Fruit fly (Drosophila melanogaster) whole organism, prepupa: ENCODE data around the gene Cerk.

Source experiments
- Blimp-1 ChIP-seq: fragments of 200-800 bp; sonication (Bioruptor generic); optimal IDR thresholded peaks from 3 replicates; lab custom pipeline; 2017; ENCODE audit warnings: missing biosample characterization, missing genetic modification characterization, mild to moderate bottlenecking, moderate library complexity, missing genetic modification reagents
- CG10631 ChIP-seq: fragments of 200-800 bp; sonication (Bioruptor generic); optimal IDR thresholded peaks from 2 replicates; lab custom pipeline; 2016; ENCODE audit warnings: missing biosample characterization, missing genetic modification characterization
- CG10669 ChIP-seq: fragments of 200-800 bp; sonication (Bioruptor generic); optimal IDR thresholded peaks from 3 replicates; lab custom pipeline; 2018; ENCODE audit warnings: missing biosample characterization, mild to moderate bottlenecking, missing genetic modification characterization, moderate library complexity
- CG11902 ChIP-seq: fragments of 200-800 bp; sonication (Bioruptor generic); optimal IDR thresholded peaks from 3 replicates; lab custom pipeline; 2016; ENCODE audit warnings: missing biosample characterization, missing genetic modification characterization
- CG15336 ChIP-seq: fragments of 200-800 bp; sonication (Bioruptor generic); IDR thresholded peaks from 2 replicates; pipeline ENCODE4 v1.3.6; 2022; ENCODE audit warnings: missing biosample characterization, missing genetic modification characterization
- CG1621 ChIP-seq: fragments of 200-800 bp; sonication (Bioruptor generic); optimal IDR thresholded peaks from 3 replicates; lab custom pipeline; 2018; ENCODE audit warnings: missing biosample characterization, mild to moderate bottlenecking, missing genetic modification characterization
- CG3032 ChIP-seq: fragments of 200-800 bp; optimal IDR thresholded peaks from 2 replicates; lab custom pipeline; 2019; ENCODE audit warnings: missing biosample characterization, mild to moderate bottlenecking, missing genetic modification characterization, moderate library complexity
- CG31627 ChIP-seq: fragments of 200-800 bp; sonication (Bioruptor generic); optimal IDR thresholded peaks from 3 replicates; lab custom pipeline; 2016; ENCODE audit warnings: missing biosample characterization, missing genetic modification characterization
- CG32006 ChIP-seq: fragments of 200-800 bp; sonication (Bioruptor generic); optimal IDR thresholded peaks from 3 replicates; lab custom pipeline; 2017; ENCODE audit warnings: missing biosample characterization, mild to moderate bottlenecking, missing genetic modification characterization
- CG3919 ChIP-seq: fragments of 200-800 bp; sonication (Bioruptor generic); optimal IDR thresholded peaks from 3 replicates; lab custom pipeline; 2016; ENCODE audit warnings: missing biosample characterization, missing genetic modification characterization
- CG4318 ChIP-seq: fragments of 200-800 bp; sonication (Bioruptor generic); optimal IDR thresholded peaks from 3 replicates; lab custom pipeline; 2017; ENCODE audit warnings: missing biosample characterization, mild to moderate bottlenecking, missing genetic modification characterization
- CG6276 ChIP-seq: fragments of 200-800 bp; sonication (Bioruptor generic); optimal IDR thresholded peaks from 2 replicates; lab custom pipeline; 2017; ENCODE audit warnings: missing biosample characterization, mild to moderate bottlenecking, missing genetic modification characterization
- CG8119 ChIP-seq: fragments of 200-800 bp; sonication (Bioruptor generic); IDR thresholded peaks from 3 replicates; pipeline ENCODE4 v1.3.6; 2022; ENCODE audit warnings: missing biosample characterization, missing genetic modification characterization
- Eip75B ChIP-seq: fragments of 200-800 bp; sonication (Bioruptor generic); optimal IDR thresholded peaks from 3 replicates; lab custom pipeline; 2016; ENCODE audit warnings: missing biosample characterization, missing genetic modification characterization
- Eip78C ChIP-seq: fragments of 200-800 bp; sonication (Bioruptor generic); peaks from one replicate; lab custom pipeline; 2016; ENCODE audit warnings: missing biosample characterization, missing genetic modification characterization
- Ets21C ChIP-seq: fragments of 200-800 bp; sonication (Bioruptor generic); optimal IDR thresholded peaks from 3 replicates; lab custom pipeline; 2016; ENCODE audit warnings: missing biosample characterization, missing genetic modification characterization
- Ets96B ChIP-seq: fragments of 200-800 bp; optimal IDR thresholded peaks from 2 replicates; lab custom pipeline; 2019; ENCODE audit warnings: missing biosample characterization, mild to moderate bottlenecking, missing genetic modification characterization, moderate library complexity
- Hr38 ChIP-seq: sonication (Bioruptor generic); optimal IDR thresholded peaks from 2 replicates; lab custom pipeline; 2016; ENCODE audit warnings: missing biosample characterization, missing genetic modification characterization
- Hr39 ChIP-seq: fragments of 200-800 bp; sonication (Bioruptor generic); optimal IDR thresholded peaks from 2 replicates; lab custom pipeline; 2016; ENCODE audit warnings: missing biosample characterization, missing genetic modification characterization
- Hr4 ChIP-seq: fragments of 200-800 bp; sonication (Bioruptor generic); optimal IDR thresholded peaks from 3 replicates; lab custom pipeline; 2016; ENCODE audit warnings: missing biosample characterization, missing genetic modification characterization
- Lpt ChIP-seq: fragments of 200-800 bp; sonication (Bioruptor generic); optimal IDR thresholded peaks from 3 replicates; lab custom pipeline; 2016; ENCODE audit warnings: missing biosample characterization, missing genetic modification characterization
- Smox ChIP-seq: fragments of 200-800 bp; sonication (Bioruptor generic); optimal IDR thresholded peaks from 3 replicates; lab custom pipeline; 2016; ENCODE audit warnings: missing biosample characterization, missing genetic modification characterization
- Sox102F ChIP-seq: fragments of 200-800 bp; sonication (Bioruptor generic); optimal IDR thresholded peaks from 2 replicates; lab custom pipeline; 2016; ENCODE audit warnings: missing biosample characterization, mild to moderate bottlenecking, missing genetic modification characterization
- Sox14 ChIP-seq: fragments of 200-800 bp; sonication (Bioruptor generic); optimal IDR thresholded peaks from 3 replicates; lab custom pipeline; 2016; ENCODE audit warnings: missing biosample characterization, missing genetic modification characterization
- achi ChIP-seq: fragments of 200-800 bp; sonication (Bioruptor generic); optimal IDR thresholded peaks from 3 replicates; lab custom pipeline; 2016; ENCODE audit warnings: missing biosample characterization, missing genetic modification characterization
- cyc ChIP-seq: fragments of 200-800 bp; sonication (Bioruptor generic); optimal IDR thresholded peaks from 3 replicates; lab custom pipeline; 2016; ENCODE audit warnings: missing biosample characterization, missing genetic modification characterization
- eg ChIP-seq: fragments of 200-800 bp; sonication (Bioruptor generic); IDR thresholded peaks from 3 replicates; pipeline ENCODE4 v1.3.6; 2022; ENCODE audit warnings: missing biosample characterization, missing genetic modification characterization
- esn ChIP-seq: fragments of 200-800 bp; sonication (Bioruptor generic); optimal IDR thresholded peaks from 2 replicates; lab custom pipeline; 2016; ENCODE audit warnings: missing biosample characterization, mild to moderate bottlenecking, missing genetic modification characterization, moderate library complexity
- fd59A ChIP-seq: fragments of 200-800 bp; sonication (Bioruptor generic); optimal IDR thresholded peaks from 2 replicates; lab custom pipeline; 2017; ENCODE audit warnings: missing biosample characterization, mild to moderate bottlenecking, missing genetic modification characterization, missing genetic modification reagents
- fkh ChIP-seq: fragments of 200-800 bp; sonication (Bioruptor generic); optimal IDR thresholded peaks from 3 replicates; lab custom pipeline; 2017; ENCODE audit warnings: missing biosample characterization, mild to moderate bottlenecking, missing genetic modification characterization, moderate library complexity
- net ChIP-seq: fragments of 200-800 bp; sonication (Bioruptor generic); optimal IDR thresholded peaks from 3 replicates; lab custom pipeline; 2016; ENCODE audit warnings: missing biosample characterization, missing genetic modification characterization
- pdm3 ChIP-seq: fragments of 200-800 bp; sonication (Bioruptor generic); optimal IDR thresholded peaks from 3 replicates; lab custom pipeline; 2016; ENCODE audit warnings: missing biosample characterization, missing genetic modification characterization
- salr ChIP-seq, 2 experiments: fragments of 200-800 bp; sonication (Bioruptor generic); optimal IDR thresholded peaks; 3 replicates each; lab custom pipeline; 2016 to 2018; ENCODE audit warnings: missing biosample characterization in 2 of 2, missing genetic modification characterization in 2 of 2, mild to moderate bottlenecking in 1 of 2
- spab ChIP-seq: fragments of 200-800 bp; sonication (Bioruptor generic); optimal IDR thresholded peaks from 2 replicates; lab custom pipeline; 2017; ENCODE audit warnings: missing biosample characterization, mild to moderate bottlenecking, missing genetic modification characterization, missing genetic modification reagents
- ss ChIP-seq, 2 experiments: fragments of 200-800 bp; sonication (Bioruptor generic); optimal IDR thresholded peaks; 2 replicates in 1 of 2; 3 replicates in 1 of 2; lab custom pipeline; 2017 to 2018; ENCODE audit warnings: mild to moderate bottlenecking in 2 of 2, missing biosample characterization in 2 of 2, missing genetic modification characterization in 2 of 2, moderate library complexity in 1 of 2
- svp ChIP-seq: fragments of 200-800 bp; sonication (Bioruptor generic); peaks from one replicate; lab custom pipeline; 2016; ENCODE audit warnings: missing biosample characterization, missing genetic modification characterization
- topi ChIP-seq: fragments of 200-800 bp; sonication (Bioruptor generic); optimal IDR thresholded peaks from 3 replicates; lab custom pipeline; 2016; ENCODE audit warnings: missing biosample characterization, missing genetic modification characterization
- vri ChIP-seq: fragments of 200-800 bp; sonication (Bioruptor generic); optimal IDR thresholded peaks from 3 replicates; lab custom pipeline; 2016; ENCODE audit warnings: missing biosample characterization, mild to moderate bottlenecking, missing genetic modification characterization

The Cerk gene

DNA sequence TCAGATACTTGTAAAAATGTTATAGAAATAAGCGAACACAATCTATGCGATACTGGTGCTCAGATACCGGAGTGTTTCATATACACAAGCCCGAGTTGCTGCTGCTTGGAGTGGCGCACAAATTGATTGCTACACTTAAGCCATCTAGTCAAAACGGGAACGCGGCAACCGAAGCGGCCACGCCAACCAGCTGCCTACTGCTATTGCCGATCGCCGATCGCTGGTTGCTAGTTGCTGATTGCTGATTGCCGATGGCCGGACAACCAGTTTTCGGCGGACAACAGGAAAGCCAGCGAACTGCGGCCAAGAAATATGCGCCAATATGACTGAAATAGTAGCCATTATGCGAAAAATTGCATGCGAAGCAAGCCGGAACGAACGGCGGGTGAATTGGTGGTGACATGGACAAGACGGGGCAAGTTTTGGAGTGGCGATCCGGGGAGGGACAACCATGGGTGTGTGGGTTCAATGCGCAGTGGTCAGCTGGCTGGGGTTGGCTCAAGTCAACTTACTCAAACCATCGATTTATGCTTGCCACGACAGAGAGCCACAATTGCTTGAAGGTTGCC lies 22.1 kb upstream of the Cerk start:
- TF ChIP-seq eg (GFP tag; lab: Robert Waterston, UW) (0 out of 3 replicates have a peak, but pooled peaks have one; percentile 23), ss (GFP tag; optimal IDR thresholded peaks at IDR 0.05; lab: Kevin White, UChicago) (peak in 1 of 2 experiments; percentile 58), CG1621 (tag; lab: Kevin White, UChicago) (peak; percentile 54), Lpt (GFP tag; lab: Kevin White, UChicago) (peak; percentile 41), topi (GFP tag; lab: Kevin White, UChicago) (no peak), Eip78C (GFP tag; lab: Kevin White, UChicago) (peak; percentile 40)

DNA sequence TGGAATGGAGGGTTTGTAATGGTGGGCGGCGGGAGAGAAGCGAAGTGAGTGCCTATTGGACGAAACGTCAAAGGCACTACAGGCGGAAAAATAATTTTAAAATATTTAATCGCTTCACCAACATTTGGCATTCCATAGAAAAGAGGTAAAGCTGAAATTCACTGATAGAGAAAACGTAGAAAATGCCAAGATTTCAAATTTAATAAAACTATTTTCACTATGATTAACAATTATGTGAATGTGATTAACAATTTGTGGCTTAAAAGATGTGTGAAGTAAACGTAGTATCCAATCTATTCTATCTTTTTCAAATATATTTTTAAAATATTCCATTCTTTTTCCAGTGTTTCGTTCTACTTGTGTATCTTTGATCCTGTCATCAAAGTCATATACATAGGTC lies 21.3 kb upstream of the Cerk start:
- no peak for TF ChIP-seq fkh (GFP tag; lab: Kevin White, UChicago)
- TF ChIP-seq CG15336 = no peak
- TF ChIP-seq Eip78C (GFP tag; lab: Kevin White, UChicago) = peak; percentile 74
- peak; percentile 22 for TF ChIP-seq Ets96B (tag; lab: Kevin White, UChicago)
- TF ChIP-seq net (GFP tag; lab: Kevin White, UChicago) = peak; percentile 29
- peak; percentile 27 for TF ChIP-seq CG10669 (GFP tag; lab: Kevin White, UChicago)
- TF ChIP-seq vri (GFP tag; lab: Kevin White, UChicago) = no peak
- TF ChIP-seq cyc (GFP tag; lab: Kevin White, UChicago) = no peak
- TF ChIP-seq Hr4 = no peak
- no peak for TF ChIP-seq CG6276 (GFP tag; lab: Kevin White, UChicago)
- TF ChIP-seq Ets21C = no peak
- no peak for TF ChIP-seq CG11902 (GFP tag; lab: Kevin White, UChicago)
- TF ChIP-seq CG3919 (GFP tag; lab: Kevin White, UChicago) = peak; percentile 15
- TF ChIP-seq pdm3 (GFP tag; lab: Kevin White, UChicago) = no peak
- TF ChIP-seq esn = no peak
- peak; percentile 36 for TF ChIP-seq CG3032 (tag; lab: Kevin White, UChicago)
- TF ChIP-seq CG8119 = 0 out of 3 replicates have a peak, but pooled peaks have one; percentile 41
- no peak for TF ChIP-seq Sox102F (GFP tag; lab: Kevin White, UChicago)
- no peak for TF ChIP-seq salr (GFP tag; optimal IDR thresholded peaks at IDR 0.05; lab: Kevin White, UChicago)
- TF ChIP-seq CG32006 = peak; percentile 56
- no peak for TF ChIP-seq CG4318 (GFP tag; lab: Kevin White, UChicago)
- peak; percentile 14 for TF ChIP-seq spab (GFP tag; lab: Kevin White, UChicago)
- TF ChIP-seq Hr38 (GFP tag; lab: Kevin White, UChicago) = no peak
- no peak for TF ChIP-seq achi
- no peak for TF ChIP-seq CG31627 (GFP tag; lab: Kevin White, UChicago)
- no peak for TF ChIP-seq Hr39
- TF ChIP-seq Blimp-1 = no peak
- TF ChIP-seq eg (GFP tag; lab: Robert Waterston, UW) = no peak
- TF ChIP-seq Eip75B (GFP tag; lab: Kevin White, UChicago) = no peak
- peak; percentile 37 for TF ChIP-seq CG10631 (GFP tag; lab: Kevin White, UChicago)
- peak; percentile 30 for TF ChIP-seq fd59A (GFP tag; lab: Kevin White, UChicago)
- no peak for TF ChIP-seq svp (GFP tag; lab: Kevin White, UChicago)
- peak; percentile 15 for TF ChIP-seq Lpt (GFP tag; lab: Kevin White, UChicago)
- no peak for TF ChIP-seq Smox (GFP tag; lab: Kevin White, UChicago)
- TF ChIP-seq Sox14 (GFP tag; lab: Kevin White, UChicago) = no peak

dm6 chr3R:5389034-5389433 lies 20.9 kb upstream of the Cerk start:
- TF ChIP-seq CG1621 (tag; lab: Kevin White, UChicago) (peak; percentile 32), Hr39 (no peak), ss (GFP tag; optimal IDR thresholded peaks at IDR 0.05; lab: Kevin White, UChicago) (peak; percentile 35 to 37)
